Fruit fly (Drosophila melanogaster): ENCODE results near the gene GatC.

dm6 chr2L:13807097-13807496, 25.8 kb downstream of the GatC start:
- TF ChIP-seq Jra (GFP tag; optimal IDR thresholded peaks at IDR 0.05) = no peak
- TF ChIP-seq Abd-B (GFP tag; optimal IDR thresholded peaks at IDR 0.05) = no peak
- TF ChIP-seq psq (GFP tag; optimal IDR thresholded peaks at IDR 0.05) = no peak
- TF ChIP-seq dmrt93B (GFP tag; optimal IDR thresholded peaks at IDR 0.05) = no peak
